Worm (Caenorhabditis elegans): ENCODE measurements around the gene sqv-8.

ce11 chrII:9680493-9680892 lies 33.7 kb downstream of the sqv-8 start, which contains the start of gene ZK1320.13:
- TF ChIP-seq snpc-4 (GFP tag; optimal IDR thresholded peaks at IDR 0.05) (no peak), snpc-4 (tag; optimal IDR thresholded peaks at IDR 0.05) (no peak), Y79H2A.3 (GFP tag; conservative IDR thresholded peaks at IDR 0.05) (no peak), chd-7 (tag; optimal IDR thresholded peaks at IDR 0.05) (no peak), K12H6.12 (tag; optimal IDR thresholded peaks at IDR 0.05) (no peak), snpc-1.1 (tag; optimal IDR thresholded peaks at IDR 0.05; ENCODE audit: insufficient read depth) (no peak), sptf-2 (GFP tag; optimal IDR thresholded peaks at IDR 0.05) (no peak), hlh-12 (tag; optimal IDR thresholded peaks at IDR 0.05) (no peak), pbrm-1 (GFP tag; IDR thresholded peaks at IDR 0.05) (no peak), ztf-3 (GFP tag; optimal IDR thresholded peaks at IDR 0.05) (no peak), atf-7 (tag; optimal IDR thresholded peaks at IDR 0.05) (no peak), hrde-1 (tag; optimal IDR thresholded peaks at IDR 0.05; ENCODE audit: borderline replicate concordance) (no peak), ama-1 (optimal IDR thresholded peaks at IDR 0.05) (no peak), ama-1 (GFP tag; optimal IDR thresholded peaks at IDR 0.05) (no peak)

Measured in whole organism, young adult.